Worm (Caenorhabditis elegans): ENCODE results near the gene ptr-3.

Gene ptr-3

DNA sequence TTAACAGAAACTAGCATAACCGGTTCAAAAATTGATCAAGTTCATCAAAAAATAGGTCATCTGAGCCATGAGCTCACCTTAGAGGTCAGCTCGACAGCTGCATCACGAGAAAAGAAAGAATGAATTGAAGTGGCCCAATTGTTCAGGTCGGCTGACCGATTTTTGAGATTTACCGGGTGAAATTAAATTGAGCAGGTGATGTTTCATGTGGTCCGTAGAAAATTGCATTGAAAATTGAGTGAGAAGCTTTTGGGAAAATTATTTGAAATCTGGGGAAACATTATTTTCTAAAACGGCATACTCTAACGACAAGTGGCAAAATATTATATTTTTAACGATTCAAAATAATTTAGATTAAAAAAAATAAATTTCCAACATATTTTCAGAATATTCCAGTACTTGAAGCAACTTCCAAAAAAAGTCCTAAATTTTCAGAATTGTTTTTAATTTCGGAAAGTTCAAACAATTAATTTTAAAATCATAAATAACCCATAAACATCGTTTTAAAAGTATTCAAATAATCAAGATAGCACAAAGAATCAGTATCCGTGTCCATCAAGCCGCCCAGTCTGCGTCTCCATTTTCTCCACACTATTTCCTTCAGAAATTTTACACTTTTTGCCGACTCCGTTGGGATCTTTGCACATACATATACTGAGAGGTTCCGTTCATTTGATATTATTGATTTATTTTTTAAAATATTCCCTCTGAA, 41.6 kb downstream of the ptr-3 start, which contains the start of gene sgcb-1:
TSS of gene sgcb-1 (plus strand) at position 662 of the 712 bp plus-strand sequence.
- TF ChIP-seq sem-2 (GFP tag; optimal IDR thresholded peaks at IDR 0.05) = no peak
- no peak for TF ChIP-seq zip-8 (tag; optimal IDR thresholded peaks at IDR 0.05)
- no peak for TF ChIP-seq flh-1 (GFP tag; optimal IDR thresholded peaks at IDR 0.05)
- no peak for TF ChIP-seq mab-5 (tag; optimal IDR thresholded peaks at IDR 0.05)
- TF ChIP-seq sptf-1 (tag; optimal IDR thresholded peaks at IDR 0.05) = no peak
- no peak for TF ChIP-seq unc-62 (GFP tag; optimal IDR thresholded peaks at IDR 0.05)

DNA sequence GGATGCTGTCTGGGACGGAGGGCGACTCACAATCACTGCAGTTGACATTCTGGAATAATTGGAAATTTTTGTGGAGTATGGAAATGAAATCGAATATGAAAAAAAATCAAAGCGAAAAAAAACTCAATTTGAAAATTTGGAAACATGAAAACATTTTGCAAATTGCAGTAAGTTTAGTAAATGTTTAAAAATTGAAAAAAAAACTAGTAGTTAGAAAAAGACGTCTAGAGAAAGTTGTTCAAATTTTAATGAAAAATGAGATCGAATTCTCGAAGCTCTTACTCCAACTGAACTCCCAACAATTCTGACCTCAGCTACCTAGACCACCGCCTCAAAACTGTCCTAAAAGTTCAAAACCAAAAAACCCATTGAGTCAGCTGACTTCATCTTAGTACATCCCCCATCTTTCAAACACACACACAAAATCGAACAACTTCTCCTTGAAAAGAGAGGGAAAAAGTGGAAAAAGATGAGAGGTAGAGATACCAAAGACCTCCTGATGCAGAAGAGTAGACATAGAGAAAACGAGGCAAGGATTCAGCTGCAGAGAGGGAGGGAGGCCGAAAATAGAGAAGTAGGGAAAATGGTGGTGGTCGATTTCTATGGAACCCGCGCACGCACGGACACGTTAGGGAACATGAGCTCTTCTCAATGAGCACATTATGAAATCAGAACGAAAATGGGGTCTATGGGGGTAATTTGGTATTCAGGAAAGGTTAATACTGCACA, 44.1 kb downstream of the ptr-3 start, which contains the start of gene K01A2.10:
TSS of gene K01A2.10 (minus strand) at position 51 of the 729 bp plus-strand sequence.
- TF ChIP-seq sem-2 (GFP tag; optimal IDR thresholded peaks at IDR 0.05) (no peak), mab-5 (tag; optimal IDR thresholded peaks at IDR 0.05) (no peak), mls-2 (tag; optimal IDR thresholded peaks at IDR 0.05) (no peak), unc-62 (GFP tag; optimal IDR thresholded peaks at IDR 0.05) (no peak), nhr-76 (tag; optimal IDR thresholded peaks at IDR 0.05) (no peak), snpc-4 (tag; optimal IDR thresholded peaks at IDR 0.05) (no peak), unc-39 (tag; optimal IDR thresholded peaks at IDR 0.05) (no peak), elt-3 (tag; optimal IDR thresholded peaks at IDR 0.05) (no peak), sptf-1 (tag; optimal IDR thresholded peaks at IDR 0.05) (peak; percentile 15), tbx-8 (GFP tag; optimal IDR thresholded peaks at IDR 0.05) (no peak), cnd-1 (tag; optimal IDR thresholded peaks at IDR 0.05) (no peak), nhr-12 (tag; optimal IDR thresholded peaks at IDR 0.05) (no peak), nhr-28 (tag; optimal IDR thresholded peaks at IDR 0.05) (no peak), ztf-11 (tag; optimal IDR thresholded peaks at IDR 0.05) (no peak), hlh-1 (tag; optimal IDR thresholded peaks at IDR 0.05) (peak; percentile 26), unc-120 (tag; optimal IDR thresholded peaks at IDR 0.05; ENCODE audit: poor library complexity, severe bottlenecking) (no peak), ham-2 (GFP tag; optimal IDR thresholded peaks at IDR 0.05) (no peak), zip-8 (tag; optimal IDR thresholded peaks at IDR 0.05) (no peak), mep-1 (tag; optimal IDR thresholded peaks at IDR 0.05) (peak; percentile 1), M03D4.4 (tag; optimal IDR thresholded peaks at IDR 0.05) (no peak), ces-1 (GFP tag; optimal IDR thresholded peaks at IDR 0.05) (no peak), bed-3 (GFP tag; optimal IDR thresholded peaks at IDR 0.05) (no peak), ceh-43 (GFP tag; optimal IDR thresholded peaks at IDR 0.05) (no peak), ceh-39 (tag; optimal IDR thresholded peaks at IDR 0.05) (no peak)

DNA sequence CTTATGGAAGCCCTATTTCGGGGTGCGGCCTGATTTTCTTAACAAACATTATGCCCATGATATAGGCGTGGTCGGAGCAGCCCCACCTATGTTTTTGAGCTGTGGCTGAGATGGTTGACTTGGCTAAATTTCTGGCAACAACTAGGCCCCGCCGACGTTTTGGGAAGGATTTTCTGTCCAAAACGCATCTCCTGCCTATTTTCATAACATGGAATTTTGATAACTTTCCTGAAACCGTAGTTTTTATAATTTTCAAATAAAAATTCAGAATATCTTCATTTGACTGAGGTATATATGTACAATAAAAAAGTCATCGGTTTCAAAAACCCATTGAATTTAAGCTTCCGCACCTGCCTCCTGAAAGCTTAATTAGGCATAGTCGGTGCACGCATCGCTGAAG, 46.2 kb downstream of the ptr-3 start:
- TF ChIP-seq tbx-8 (GFP tag; optimal IDR thresholded peaks at IDR 0.05) (no peak), nhr-76 (tag; optimal IDR thresholded peaks at IDR 0.05) (no peak), lin-32 (GFP tag; optimal IDR thresholded peaks at IDR 0.05) (no peak), pha-4 (tag; optimal IDR thresholded peaks at IDR 0.05) (no peak), nhr-12 (tag; optimal IDR thresholded peaks at IDR 0.05) (no peak), unc-62 (GFP tag; optimal IDR thresholded peaks at IDR 0.05) (no peak), ces-1 (GFP tag; optimal IDR thresholded peaks at IDR 0.05) (no peak), ceh-43 (GFP tag; optimal IDR thresholded peaks at IDR 0.05) (no peak), snpc-4 (tag; optimal IDR thresholded peaks at IDR 0.05) (no peak), nhr-28 (tag; optimal IDR thresholded peaks at IDR 0.05) (no peak), elt-1 (tag; optimal IDR thresholded peaks at IDR 0.05; ENCODE audit: borderline replicate concordance, insufficient read depth) (no peak), unc-39 (tag; optimal IDR thresholded peaks at IDR 0.05) (no peak), sem-2 (GFP tag; optimal IDR thresholded peaks at IDR 0.05) (no peak), unc-120 (tag; optimal IDR thresholded peaks at IDR 0.05; ENCODE audit: poor library complexity, severe bottlenecking) (no peak), lin-13 (tag; optimal IDR thresholded peaks at IDR 0.05) (no peak), blmp-1 (tag; optimal IDR thresholded peaks at IDR 0.05) (no peak)

DNA sequence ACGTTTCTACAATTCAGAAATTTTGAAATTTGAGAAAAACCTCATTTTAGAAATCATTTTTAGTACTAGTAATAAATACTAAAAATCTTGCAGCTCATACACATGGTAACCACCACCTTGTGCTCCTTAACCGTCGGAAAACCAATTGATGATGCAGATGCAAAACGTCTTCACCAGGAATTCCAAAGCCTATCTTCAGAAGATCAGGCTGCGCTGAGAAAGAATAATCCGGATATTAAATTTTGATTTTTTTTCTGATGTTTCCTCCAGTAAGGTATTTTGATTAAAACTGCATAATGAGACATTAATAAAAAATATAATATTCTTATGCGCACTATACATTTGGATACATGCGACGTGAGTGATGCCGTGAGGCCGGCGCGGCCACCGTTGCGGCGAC, 46.6 kb downstream of the ptr-3 start:
- TF ChIP-seq zip-8 (tag; optimal IDR thresholded peaks at IDR 0.05) (no peak), flh-1 (GFP tag; optimal IDR thresholded peaks at IDR 0.05) (no peak), ceh-43 (GFP tag; optimal IDR thresholded peaks at IDR 0.05) (no peak), ham-2 (GFP tag; optimal IDR thresholded peaks at IDR 0.05) (no peak), lin-32 (GFP tag; optimal IDR thresholded peaks at IDR 0.05) (no peak), lin-13 (tag; optimal IDR thresholded peaks at IDR 0.05) (no peak), sem-2 (GFP tag; optimal IDR thresholded peaks at IDR 0.05) (no peak), elt-1 (tag; optimal IDR thresholded peaks at IDR 0.05; ENCODE audit: borderline replicate concordance, insufficient read depth) (no peak), blmp-1 (tag; optimal IDR thresholded peaks at IDR 0.05) (no peak), pha-4 (tag; optimal IDR thresholded peaks at IDR 0.05) (no peak), tbx-8 (GFP tag; optimal IDR thresholded peaks at IDR 0.05) (no peak), sptf-1 (tag; optimal IDR thresholded peaks at IDR 0.05) (no peak), elt-3 (tag; optimal IDR thresholded peaks at IDR 0.05) (no peak)

All from whole organism, mixed stage, embryonic.